Worm (Caenorhabditis elegans) whole organism, L4 larva: ENCODE measurements around the gene mam-7.

ENCODE experiments used
- F26F4.8 ChIP-seq: fragments of 200-800 bp; sonication (Bioruptor generic); conservative IDR thresholded peaks from 2 replicates; pipeline ENCODE4 v1.3.6; 2022; ENCODE audit warnings: missing genetic modification characterization, missing compliant biosample characterization
- F37D6.2 ChIP-seq: sonication (generic microtip); optimal IDR thresholded peaks from 2 replicates; lab custom pipeline; 2016; ENCODE audit warnings: mild to moderate bottlenecking, missing genetic modification characterization, missing compliant biosample characterization
- F49E8.2 ChIP-seq: sonication (generic microtip); optimal IDR thresholded peaks from 2 replicates; lab custom pipeline; 2016; ENCODE audit warnings: missing compliant biosample characterization, mild to moderate bottlenecking, missing genetic modification characterization, borderline replicate concordance
- T26A8.4 ChIP-seq: fragments of 200-800 bp; sonication (Bioruptor generic); IDR thresholded peaks from 2 replicates; pipeline ENCODE4 v1.3.6; 2022; ENCODE audit warnings: missing genetic modification characterization, missing compliant biosample characterization
- arid-1 ChIP-seq: fragments of 200-800 bp; sonication (Bioruptor generic); conservative IDR thresholded peaks from 2 replicates; pipeline ENCODE4 v1.3.6; 2022; ENCODE audit warnings: missing genetic modification reagents, missing genetic modification characterization, missing compliant biosample characterization
- ceh-20 ChIP-seq: fragments of 200-800 bp; sonication (Bioruptor generic); IDR thresholded peaks from 2 replicates; pipeline ENCODE4 v1.3.6; 2022; ENCODE audit warnings: missing genetic modification reagents, missing genetic modification characterization, missing compliant biosample characterization
- cey-2 ChIP-seq: sonication (generic microtip); optimal IDR thresholded peaks from 3 replicates; lab custom pipeline; 2017; ENCODE audit warnings: missing genetic modification characterization, mild to moderate bottlenecking, missing compliant biosample characterization, antibody characterized with exemption, borderline replicate concordance; ENCODE audit not compliant: insufficient read depth
- ctbp-1 ChIP-seq: fragments of 200-800 bp; sonication (Bioruptor generic); IDR thresholded peaks from 2 replicates; pipeline ENCODE4 v1.3.6; 2022; ENCODE audit warnings: missing genetic modification reagents, missing genetic modification characterization, missing compliant biosample characterization
- daf-16 ChIP-seq, 3 experiments: sonication (generic microtip); optimal IDR thresholded peaks; 2 replicates each; lab custom pipeline; 2016 to 2017; ENCODE audit warnings: missing genetic modification characterization in 3 of 3, missing genetic modification reagents in 3 of 3, mild to moderate bottlenecking in 2 of 3, missing compliant biosample characterization in 2 of 3, missing biosample characterization in 1 of 3, moderate library complexity in 1 of 3
- daf-8 ChIP-seq: fragments of 200-800 bp; sonication (Bioruptor generic); IDR thresholded peaks from 2 replicates; pipeline ENCODE4 v1.3.6; 2022; ENCODE audit warnings: missing genetic modification characterization, missing compliant biosample characterization
- dmd-6 ChIP-seq: fragments of 200-800 bp; sonication (Bioruptor generic); IDR thresholded peaks from 2 replicates; pipeline ENCODE4 v1.3.6; 2022; ENCODE audit warnings: missing genetic modification reagents, missing genetic modification characterization, missing compliant biosample characterization
- dmd-8 ChIP-seq: fragments of 200-800 bp; sonication (Bioruptor generic); IDR thresholded peaks from 2 replicates; pipeline ENCODE4 v1.3.6; 2022; ENCODE audit warnings: missing genetic modification characterization, missing compliant biosample characterization
- dve-1 ChIP-seq: sonication (generic microtip); optimal IDR thresholded peaks from 2 replicates; lab custom pipeline; 2017; ENCODE audit warnings: antibody characterized with exemption, mild to moderate bottlenecking, missing genetic modification characterization, missing compliant biosample characterization; ENCODE audit not compliant: insufficient read depth
- hif-1 ChIP-seq, 2 experiments: sonication (generic microtip); optimal IDR thresholded peaks; 2 replicates each; lab custom pipeline; 2016 to 2017; ENCODE audit warnings: missing compliant biosample characterization in 2 of 2, missing genetic modification characterization in 2 of 2, missing genetic modification reagents in 2 of 2, missing genotype in 2 of 2, mild to moderate bottlenecking in 1 of 2
- hlh-11 ChIP-seq: fragments of 200-800 bp; sonication (Bioruptor generic); optimal IDR thresholded peaks from 2 replicates; lab custom pipeline; 2018; ENCODE audit warnings: mild to moderate bottlenecking, missing genetic modification characterization, missing compliant biosample characterization
- lin-13 ChIP-seq: fragments of 150-350 bp; optimal IDR thresholded peaks from 2 replicates; lab custom pipeline; 2014; ENCODE audit warnings: missing biosample characterization, missing genetic modification reagents, missing genetic modification characterization
- lin-15B ChIP-seq: fragments of 150-350 bp; sonication (generic microtip); optimal IDR thresholded peaks from 3 replicates; lab custom pipeline; 2014; ENCODE audit warnings: missing biosample characterization, missing genetic modification characterization
- lir-3 ChIP-seq: sonication (generic microtip); optimal IDR thresholded peaks from 2 replicates; lab custom pipeline; 2016; ENCODE audit warnings: mild to moderate bottlenecking, missing genetic modification characterization, missing compliant biosample characterization
- madf-5 ChIP-seq, 2 experiments: fragments of 200-800 bp; sonication (Bioruptor generic); IDR thresholded peaks; 2 replicates each; pipeline ENCODE4 v1.3.6; 2022; ENCODE audit warnings: missing compliant biosample characterization in 2 of 2, missing genetic modification characterization in 2 of 2
- mep-1 ChIP-seq: fragments of 150-350 bp; sonication (generic microtip); optimal IDR thresholded peaks from 3 replicates; lab custom pipeline; 2014; ENCODE audit warnings: missing biosample characterization, missing genetic modification characterization
- nhr-11 ChIP-seq: fragments of 150-350 bp; optimal IDR thresholded peaks from 2 replicates; lab custom pipeline; 2014; ENCODE audit warnings: missing biosample characterization, missing genetic modification characterization
- nhr-111 ChIP-seq: fragments of 200-800 bp; sonication (Bioruptor generic); optimal IDR thresholded peaks from 2 replicates; lab custom pipeline; 2018; ENCODE audit warnings: mild to moderate bottlenecking, missing genetic modification characterization, missing compliant biosample characterization
- nhr-237 ChIP-seq: sonication (generic microtip); optimal IDR thresholded peaks from 2 replicates; lab custom pipeline; 2017; ENCODE audit warnings: missing biosample characterization, missing genetic modification characterization
- nhr-42 ChIP-seq: fragments of 200-800 bp; sonication (Bioruptor generic); IDR thresholded peaks from 2 replicates; pipeline ENCODE4 v1.3.6; 2022; ENCODE audit warnings: missing genetic modification characterization, missing compliant biosample characterization
- nhr-48 ChIP-seq: sonication (generic microtip); optimal IDR thresholded peaks from 2 replicates; lab custom pipeline; 2016; ENCODE audit warnings: mild to moderate bottlenecking, missing genetic modification characterization, missing compliant biosample characterization
- pha-4 ChIP-seq, 2 experiments: fragments of 150-350 bp in 1 of 2; fragments of 200-800 bp in 1 of 2; sonication (Bioruptor generic) in 1 of 2; IDR thresholded peaks in 1 of 2; optimal IDR thresholded peaks in 1 of 2; 2 replicates each; pipeline versions ENCODE4 v1.3.6 to Lab custom; 2014 to 2022; ENCODE audit warnings: missing genetic modification characterization in 2 of 2, missing genetic modification reagents in 2 of 2, missing biosample characterization in 1 of 2, missing compliant biosample characterization in 1 of 2
- pqm-1 ChIP-seq: sonication (generic microtip); optimal IDR thresholded peaks from 2 replicates; lab custom pipeline; 2017; ENCODE audit warnings: missing biosample characterization, missing genetic modification characterization
- spr-1 ChIP-seq: sonication (generic microtip); optimal IDR thresholded peaks from 2 replicates; lab custom pipeline; 2016; ENCODE audit warnings: mild to moderate bottlenecking, missing genetic modification characterization, missing compliant biosample characterization
- tag-97 ChIP-seq: fragments of 200-800 bp; sonication (Bioruptor generic); IDR thresholded peaks from 2 replicates; pipeline ENCODE4 v1.3.6; 2022; ENCODE audit warnings: missing genetic modification characterization, missing compliant biosample characterization
- unc-62 ChIP-seq, 3 experiments: fragments of 150-350 bp in 1 of 3; sonication (generic microtip); optimal IDR thresholded peaks in 2 of 3; peaks in 1 of 3; 1 replicate in 1 of 3; 2 replicates in 2 of 3; lab custom pipeline; 2014 to 2017; ENCODE audit warnings: missing biosample characterization in 3 of 3, missing genetic modification characterization in 3 of 3, missing genetic modification reagents in 3 of 3, missing genotype in 1 of 3
- vab-7 ChIP-seq: fragments of 200-800 bp; sonication (Bioruptor generic); IDR thresholded peaks from 2 replicates; pipeline ENCODE4 v1.3.6; 2022; ENCODE audit warnings: missing genetic modification reagents, missing genetic modification characterization, missing compliant biosample characterization
- ztf-11 ChIP-seq: fragments of 150-350 bp; optimal IDR thresholded peaks from 2 replicates; lab custom pipeline; 2014; ENCODE audit warnings: missing biosample characterization, missing genetic modification characterization

mam-7 gene

DNA sequence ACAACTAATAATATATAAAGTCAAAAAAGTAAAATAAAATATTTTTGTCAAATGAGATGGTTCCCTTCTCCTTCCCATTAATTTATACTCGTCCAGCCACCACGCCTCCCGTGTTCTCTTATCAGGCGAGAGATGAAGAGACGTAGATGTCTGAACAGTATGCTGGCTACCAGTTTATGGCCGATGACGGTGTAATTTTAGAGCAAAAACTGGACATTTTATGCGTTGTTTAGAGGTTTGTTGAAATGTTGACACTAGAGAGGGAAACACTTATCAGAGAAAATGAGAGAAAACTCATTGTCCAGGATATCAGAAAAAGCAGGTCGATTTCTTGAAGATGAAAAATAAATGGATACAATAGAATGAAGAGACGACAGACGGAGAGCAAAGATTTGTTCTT, 35.8 kb upstream of the mam-7 start (continued):
- no peak for TF ChIP-seq hif-1 (tag; optimal IDR thresholded peaks at IDR 0.05; lab: Kevin White, UChicago)
- no peak for TF ChIP-seq F37D6.2 (tag; lab: Kevin White, UChicago)
- TF ChIP-seq spr-1 (tag; lab: Kevin White, UChicago): no peak
- no peak for TF ChIP-seq ztf-11 (tag; lab: Kevin White, UChicago)
- no peak for TF ChIP-seq nhr-111 (GFP tag; lab: Kevin White, UChicago)
- TF ChIP-seq tag-97 (GFP tag; lab: Robert Waterston, UW): no peak
- no peak for TF ChIP-seq ceh-20 (GFP tag; lab: Robert Waterston, UW)
- TF ChIP-seq unc-62 (GFP tag; optimal IDR thresholded peaks at IDR 0.05 in 1 of 2; lab: Kevin White, UChicago): peak in 1 of 2 experiments; percentile 29
- no peak for TF ChIP-seq unc-62 (tag; optimal IDR thresholded peaks at IDR 0.05; lab: Kevin White, UChicago)
- no peak for TF ChIP-seq ctbp-1 (GFP tag; lab: Robert Waterston, UW)
- no peak for TF ChIP-seq daf-8 (GFP tag; lab: Robert Waterston, UW)
- TF ChIP-seq hlh-11 (tag; lab: Kevin White, UChicago): peak; percentile 54
- TF ChIP-seq nhr-237 (tag; lab: Kevin White, UChicago): no peak

DNA sequence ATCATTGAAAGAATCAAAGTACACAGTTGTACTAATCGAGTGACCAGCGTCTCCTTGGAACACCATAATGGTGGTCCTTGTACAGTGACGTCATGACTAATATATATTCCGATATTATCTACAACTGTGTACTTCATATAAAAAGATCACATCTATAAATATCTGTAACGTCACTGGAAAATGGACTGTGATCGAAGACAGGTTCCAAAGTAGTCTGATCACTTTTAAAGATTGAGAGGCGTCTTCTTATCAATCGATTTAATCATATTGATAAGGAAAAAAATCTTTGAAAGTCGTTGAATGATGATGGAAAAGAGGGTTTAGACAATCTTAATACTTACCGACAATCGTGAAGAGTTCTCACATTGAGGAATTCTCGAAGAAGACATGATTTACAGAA, 34.9 kb upstream of the mam-7 start:
- TF ChIP-seq cey-2 (tag; lab: Kevin White, UChicago) (no peak), arid-1 (no peak), nhr-42 (GFP tag; lab: Robert Waterston, UW) (no peak), mep-1 (tag; lab: Kevin White, UChicago) (no peak), hlh-11 (tag; lab: Kevin White, UChicago) (peak; percentile 27), lin-15B (tag; lab: Kevin White, UChicago) (no peak), pqm-1 (tag; lab: Kevin White, UChicago) (peak; percentile 38), daf-16 (GFP tag; optimal IDR thresholded peaks at IDR 0.05; lab: Kevin White, UChicago) (no peak), daf-16 (tag; optimal IDR thresholded peaks at IDR 0.05; lab: Kevin White, UChicago) (peak; percentile 36), hif-1 (tag; optimal IDR thresholded peaks at IDR 0.05; lab: Kevin White, UChicago) (no peak), F37D6.2 (tag; lab: Kevin White, UChicago) (no peak), lin-13 (no peak), T26A8.4 (no peak), dmd-6 (GFP tag; lab: Robert Waterston, UW) (peak; percentile 12; the same call in 1 of the 2 replicates), F49E8.2 (tag; lab: Kevin White, UChicago) (no peak), vab-7 (GFP tag; lab: Robert Waterston, UW) (no peak), nhr-48 (tag; lab: Kevin White, UChicago) (peak; percentile 32), dmd-8 (GFP tag; lab: Robert Waterston, UW) (no peak), lir-3 (no peak), unc-62 (GFP tag; optimal IDR thresholded peaks at IDR 0.05 in 1 of 2; lab: Kevin White, UChicago) (peak in 1 of 2 experiments; percentile 38), unc-62 (tag; optimal IDR thresholded peaks at IDR 0.05; lab: Kevin White, UChicago) (no peak), dve-1 (tag; lab: Kevin White, UChicago) (peak; percentile 61), madf-5 (GFP tag; IDR thresholded peaks at IDR 0.05; lab: Robert Waterston, UW) (no peak), nhr-11 (tag; lab: Kevin White, UChicago) (no peak), pha-4 (GFP tag; IDR thresholded peaks at IDR 0.05; lab: Robert Waterston, UW) (no peak), pha-4 (tag; optimal IDR thresholded peaks at IDR 0.05; lab: Kevin White, UChicago) (no peak)

DNA sequence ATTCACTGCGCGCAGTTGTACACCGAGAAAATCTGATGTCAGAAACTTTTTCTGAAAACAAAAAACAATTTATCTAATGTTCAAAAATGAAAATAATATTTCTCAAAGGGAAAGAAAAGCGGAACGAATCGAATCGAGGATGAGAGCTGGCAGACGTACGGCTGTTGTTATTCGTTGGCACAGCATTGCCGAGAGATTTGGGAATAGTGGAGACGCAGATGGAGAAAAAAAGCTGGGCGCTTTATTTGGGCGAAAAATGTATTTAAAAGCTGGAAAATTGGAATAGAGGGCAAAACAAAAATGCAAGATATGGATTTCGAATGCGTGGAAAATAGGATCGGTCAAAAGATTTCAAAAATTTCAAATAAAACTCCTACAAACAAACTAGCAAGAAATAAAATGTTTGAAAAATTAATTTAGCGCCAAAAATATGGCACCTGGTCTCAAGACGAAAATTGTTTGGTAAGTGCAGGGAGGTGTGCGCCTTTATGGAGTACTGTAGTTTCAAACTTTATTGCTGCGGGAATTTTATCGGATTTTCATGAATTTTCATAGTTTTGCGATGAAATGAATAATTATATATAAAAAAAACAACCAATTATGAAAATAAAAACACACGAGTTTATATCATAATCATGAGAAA, 33.7 kb upstream of the mam-7 start, which contains the start of gene gpdh-2:
TSS of gene gpdh-2 (minus strand) at position 51 of the 643 bp plus-strand sequence.
- TF ChIP-seq daf-16 (GFP tag; optimal IDR thresholded peaks at IDR 0.05; lab: Kevin White, UChicago) (peak in 1 of 2 experiments; percentile 81), daf-16 (tag; optimal IDR thresholded peaks at IDR 0.05; lab: Kevin White, UChicago) (no peak), F26F4.8 (no peak)
- TF ChIP-seq, all 104 proteins: peak for 1
